Fruit fly (Drosophila melanogaster) whole organism, embryonic: ENCODE measurements around the gene Alg11.

Experiments
- Asciz ChIP-seq: fragments of 200-800 bp; sonication (Bioruptor generic); optimal IDR thresholded peaks from 2 replicates; lab custom pipeline; 2017; ENCODE audit warnings: missing biosample characterization, mild to moderate bottlenecking, missing genetic modification characterization, missing genetic modification reagents
- Atf3 ChIP-seq: fragments of 200-800 bp; sonication (Bioruptor generic); optimal IDR thresholded peaks from 3 replicates; lab custom pipeline; 2016; ENCODE audit warnings: missing biosample characterization, missing genetic modification characterization
- CG10321 ChIP-seq: fragments of 200-800 bp; sonication (Bioruptor generic); IDR thresholded peaks from 2 replicates; pipeline ENCODE4 v1.3.6; 2022; ENCODE audit warnings: missing biosample characterization, missing genetic modification characterization
- CG10366 ChIP-seq: fragments of 200-800 bp; sonication (Bioruptor generic); IDR thresholded peaks from 2 replicates; pipeline ENCODE4 v1.3.6; 2022; ENCODE audit warnings: missing biosample characterization, missing genetic modification characterization
- CG10431 ChIP-seq: fragments of 200-800 bp; sonication (Bioruptor generic); optimal IDR thresholded peaks from 3 replicates; lab custom pipeline; 2018; ENCODE audit warnings: missing biosample characterization, mild to moderate bottlenecking, missing genetic modification characterization
- CG12155 ChIP-seq: fragments of 200-800 bp; sonication (Bioruptor generic); optimal IDR thresholded peaks from 3 replicates; lab custom pipeline; 2016; ENCODE audit warnings: missing biosample characterization, missing genetic modification characterization
- CG13894 ChIP-seq: fragments of 200-800 bp; sonication (Bioruptor generic); optimal IDR thresholded peaks from 3 replicates; lab custom pipeline; 2018; ENCODE audit warnings: missing biosample characterization, mild to moderate bottlenecking, missing genetic modification characterization, moderate library complexity
- CG15073 ChIP-seq: fragments of 200-800 bp; sonication (Bioruptor generic); optimal IDR thresholded peaks from 2 replicates; lab custom pipeline; 2016; ENCODE audit warnings: missing biosample characterization, missing genetic modification characterization
- CG2129 ChIP-seq: fragments of 200-800 bp; sonication (Bioruptor generic); IDR thresholded peaks from 2 replicates; pipeline ENCODE4 v1.3.6; 2022; ENCODE audit warnings: missing biosample characterization, missing genetic modification characterization; ENCODE audit not compliant: partially characterized antibody
- CG2199 ChIP-seq: fragments of 200-800 bp; sonication (Bioruptor generic); IDR thresholded peaks from 3 replicates; pipeline ENCODE4 v1.3.6; 2022; ENCODE audit warnings: missing biosample characterization, missing genetic modification characterization
- CG2712 ChIP-seq: fragments of 200-800 bp; optimal IDR thresholded peaks from 3 replicates; lab custom pipeline; 2019; ENCODE audit warnings: missing biosample characterization, mild to moderate bottlenecking, missing genetic modification characterization, moderate library complexity
- CG3163 ChIP-seq: fragments of 200-800 bp; sonication (Bioruptor generic); optimal IDR thresholded peaks from 3 replicates; lab custom pipeline; 2016; ENCODE audit warnings: missing biosample characterization, missing genetic modification characterization
- CG4820 ChIP-seq: fragments of 200-800 bp; sonication (Bioruptor generic); optimal IDR thresholded peaks from 3 replicates; lab custom pipeline; 2016; ENCODE audit warnings: missing biosample characterization, missing genetic modification characterization
- CG8281 ChIP-seq: fragments of 200-800 bp; sonication (Bioruptor generic); optimal IDR thresholded peaks from 2 replicates; lab custom pipeline; 2018; ENCODE audit warnings: missing biosample characterization, mild to moderate bottlenecking, missing genetic modification characterization, moderate library complexity
- CG8765 ChIP-seq: fragments of 200-800 bp; sonication (Bioruptor generic); IDR thresholded peaks from 2 replicates; pipeline ENCODE4 v1.3.6; 2022; ENCODE audit warnings: missing biosample characterization, missing genetic modification characterization
- CG8944 ChIP-seq: fragments of 200-800 bp; sonication (Bioruptor generic); optimal IDR thresholded peaks from 3 replicates; lab custom pipeline; 2016; ENCODE audit warnings: missing biosample characterization, missing genetic modification characterization
- CG9437 ChIP-seq: fragments of 200-800 bp; sonication (Bioruptor generic); optimal IDR thresholded peaks from 2 replicates; lab custom pipeline; 2018; ENCODE audit warnings: missing biosample characterization, mild to moderate bottlenecking, missing genetic modification characterization
- CG9797 ChIP-seq: fragments of 200-800 bp; sonication (Bioruptor generic); optimal IDR thresholded peaks from 3 replicates; lab custom pipeline; 2018; ENCODE audit warnings: missing biosample characterization, mild to moderate bottlenecking, missing genetic modification characterization
- CkIIα-i1 ChIP-seq: fragments of 200-800 bp; sonication (Bioruptor generic); IDR thresholded peaks from 2 replicates; pipeline ENCODE4 v1.3.6; 2022; ENCODE audit warnings: missing biosample characterization, missing genetic modification characterization
- Doc3 ChIP-seq: fragments of 200-800 bp; sonication (Bioruptor generic); IDR thresholded peaks from 3 replicates; pipeline ENCODE4 v1.3.6; 2022; ENCODE audit warnings: missing biosample characterization, missing genetic modification characterization; ENCODE audit not compliant: partially characterized antibody
- Dp ChIP-seq: fragments of 200-800 bp; sonication (Bioruptor generic); optimal IDR thresholded peaks from 2 replicates; lab custom pipeline; 2018; ENCODE audit warnings: missing biosample characterization, mild to moderate bottlenecking, missing genetic modification characterization, moderate library complexity
- Ets97D ChIP-seq: fragments of 200-800 bp; sonication (Bioruptor generic); optimal IDR thresholded peaks from 3 replicates; lab custom pipeline; 2016; ENCODE audit warnings: missing biosample characterization, missing genetic modification characterization
- Hand ChIP-seq: fragments of 200-800 bp; sonication (Bioruptor generic); optimal IDR thresholded peaks from 2 replicates; lab custom pipeline; 2017; ENCODE audit warnings: mild to moderate bottlenecking, missing biosample characterization, missing genetic modification reagents, missing genetic modification characterization
- Hey ChIP-seq: fragments of 200-800 bp; sonication (Bioruptor generic); optimal IDR thresholded peaks from 3 replicates; lab custom pipeline; 2018; ENCODE audit warnings: missing biosample characterization, mild to moderate bottlenecking, missing genetic modification characterization
- Nf-YA ChIP-seq: fragments of 200-800 bp; sonication (Bioruptor generic); IDR thresholded peaks from 2 replicates; pipeline ENCODE4 v1.3.6; 2022; ENCODE audit warnings: missing biosample characterization, missing genetic modification characterization
- NfI ChIP-seq: fragments of 200-800 bp; sonication (Bioruptor generic); optimal IDR thresholded peaks from 3 replicates; lab custom pipeline; 2018; ENCODE audit warnings: missing biosample characterization, mild to moderate bottlenecking, missing genetic modification characterization, moderate library complexity
- Stat92E ChIP-seq, 3 experiments: fragments of >200 bp in 2 of 3; fragments of 200-800 bp in 1 of 3; sonication (Bioruptor generic) in 1 of 3; optimal IDR thresholded peaks; 2 replicates each; lab custom pipeline; 2017 to 2019; ENCODE audit warnings: missing biosample characterization in 3 of 3, missing genetic modification characterization in 3 of 3, mild to moderate bottlenecking in 1 of 3, moderate library complexity in 1 of 3
- Xbp1 ChIP-seq: fragments of 200-800 bp; sonication (Bioruptor generic); optimal IDR thresholded peaks from 3 replicates; lab custom pipeline; 2016; ENCODE audit warnings: missing biosample characterization, mild to moderate bottlenecking, missing genetic modification characterization
- ara ChIP-seq: fragments of 200-800 bp; sonication (Bioruptor generic); IDR thresholded peaks from 2 replicates; pipeline ENCODE4 v1.3.6; 2022; ENCODE audit warnings: missing biosample characterization, missing genetic modification characterization
- bbx ChIP-seq: fragments of 200-800 bp; sonication (Bioruptor generic); IDR thresholded peaks from 2 replicates; pipeline ENCODE4 v1.3.6; 2022; ENCODE audit warnings: missing biosample characterization, missing genetic modification characterization; ENCODE audit not compliant: partially characterized antibody
- chinmo ChIP-seq: fragments of 200-800 bp; sonication (Bioruptor generic); IDR thresholded peaks from 4 replicates; pipeline ENCODE4 v1.3.6; 2022; ENCODE audit warnings: missing biosample characterization, missing genetic modification characterization; ENCODE audit not compliant: partially characterized antibody
- danr ChIP-seq: fragments of 200-800 bp; sonication (Bioruptor generic); IDR thresholded peaks from 2 replicates; pipeline ENCODE4 v1.3.6; 2022; ENCODE audit warnings: missing biosample characterization, missing genetic modification characterization
- dm ChIP-seq: fragments of 200-800 bp; sonication (Bioruptor generic); optimal IDR thresholded peaks from 3 replicates; lab custom pipeline; 2016; ENCODE audit warnings: missing biosample characterization, missing genetic modification characterization
- dmrt11E ChIP-seq: fragments of 200-800 bp; sonication (Bioruptor generic); optimal IDR thresholded peaks from 3 replicates; lab custom pipeline; 2018; ENCODE audit warnings: missing biosample characterization, mild to moderate bottlenecking, missing genetic modification characterization, moderate library complexity
- jing ChIP-seq: fragments of 200-800 bp; sonication (Bioruptor generic); optimal IDR thresholded peaks from 2 replicates; lab custom pipeline; 2018; ENCODE audit warnings: missing biosample characterization, mild to moderate bottlenecking, missing genetic modification characterization
- maf-S ChIP-seq: fragments of 200-800 bp; sonication (Bioruptor generic); optimal IDR thresholded peaks from 2 replicates; lab custom pipeline; 2016; ENCODE audit warnings: missing biosample characterization, missing genetic modification characterization
- nom ChIP-seq: fragments of 200-800 bp; sonication (Bioruptor generic); optimal IDR thresholded peaks from 2 replicates; lab custom pipeline; 2017; ENCODE audit warnings: missing biosample characterization, missing genetic modification characterization, mild to moderate bottlenecking, moderate library complexity, missing genetic modification reagents
- onecut ChIP-seq: fragments of 200-800 bp; sonication (Bioruptor generic); IDR thresholded peaks from 2 replicates; pipeline ENCODE4 v1.3.6; 2022; ENCODE audit warnings: missing biosample characterization, missing genetic modification characterization
- otp ChIP-seq: fragments of 200-800 bp; sonication (Bioruptor generic); IDR thresholded peaks from 3 replicates; pipeline ENCODE4, ENCODE4 v1.3.6; 2022; ENCODE audit warnings: missing biosample characterization, missing genetic modification characterization
- ro ChIP-seq: fragments of 200-800 bp; sonication (Bioruptor generic); IDR thresholded peaks from 2 replicates; pipeline ENCODE4 v1.3.6; 2022; ENCODE audit warnings: missing biosample characterization, missing genetic modification characterization
- run ChIP-seq: fragments of 200-800 bp; sonication (Bioruptor generic); optimal IDR thresholded peaks from 3 replicates; lab custom pipeline; 2018; ENCODE audit warnings: missing biosample characterization, mild to moderate bottlenecking, missing genetic modification characterization
- sc ChIP-seq, 3 experiments: fragments of >200 bp in 2 of 3; fragments of 200-800 bp in 1 of 3; sonication (Bioruptor generic) in 1 of 3; optimal IDR thresholded peaks; 2 replicates in 2 of 3; 3 replicates in 1 of 3; lab custom pipeline; 2017; ENCODE audit warnings: mild to moderate bottlenecking in 1 of 3, missing biosample characterization in 1 of 3, missing genetic modification characterization in 1 of 3, missing genetic modification reagents in 1 of 3
- sens-2 ChIP-seq: fragments of 200-800 bp; sonication (Bioruptor generic); IDR thresholded peaks from 2 replicates; pipeline ENCODE4 v1.3.6; 2022; ENCODE audit warnings: missing biosample characterization, missing genetic modification characterization
- sim ChIP-seq: fragments of 200-800 bp; sonication (Bioruptor generic); IDR thresholded peaks from 2 replicates; pipeline ENCODE4 v1.3.6; 2022; ENCODE audit warnings: missing biosample characterization, missing genetic modification characterization
- sisA ChIP-seq: fragments of 200-800 bp; sonication (Bioruptor generic); IDR thresholded peaks from 2 replicates; pipeline ENCODE4 v1.3.6; 2022; ENCODE audit warnings: missing biosample characterization, missing genetic modification characterization
- sna ChIP-seq: fragments of 200-800 bp; sonication (Bioruptor generic); IDR thresholded peaks from 2 replicates; pipeline ENCODE4 v1.3.6; 2022; ENCODE audit warnings: missing biosample characterization, missing genetic modification characterization; ENCODE audit not compliant: partially characterized antibody
- stwl ChIP-seq: fragments of 200-800 bp; sonication (Bioruptor generic); optimal IDR thresholded peaks from 3 replicates; lab custom pipeline; 2018; ENCODE audit warnings: missing biosample characterization, mild to moderate bottlenecking, missing genetic modification characterization, moderate library complexity
- tup ChIP-seq: fragments of 200-800 bp; sonication (Bioruptor generic); optimal IDR thresholded peaks from 2 replicates; lab custom pipeline; 2016; ENCODE audit warnings: missing biosample characterization, mild to moderate bottlenecking, missing genetic modification characterization, moderate library complexity
- zfh1 ChIP-seq: fragments of 200-800 bp; sonication (Bioruptor generic); IDR thresholded peaks from 3 replicates; pipeline ENCODE4 v1.3.6; 2022; ENCODE audit warnings: missing biosample characterization, missing genetic modification characterization

The Alg11 gene

dm6 chr3L:21626036-21626614 lies 519 bp downstream of the Alg11 start (continued):
- TF ChIP-seq danr (GFP tag; lab: Robert Waterston, UW) (no peak), Hand (no peak), CG9437 (no peak), CG2712 (tag; lab: Kevin White, UChicago) (no peak), CG8944 (GFP tag; lab: Kevin White, UChicago) (no peak), CG2199 (no peak), Atf3 (no peak), CG3163 (GFP tag; lab: Kevin White, UChicago) (no peak), CG2129 (GFP tag; lab: Robert Waterston, UW) (peak; percentile 46; the same call in 1 of the 2 replicates), CkIIα-i1 (GFP tag; lab: Robert Waterston, UW) (no peak), sisA (GFP tag; lab: Robert Waterston, UW) (no peak), ro (GFP tag; lab: Robert Waterston, UW) (no peak), Asciz (GFP tag; lab: Kevin White, UChicago) (no peak), stwl (peak; percentile 88), Doc3 (GFP tag; lab: Robert Waterston, UW) (peak; percentile 59; the same call in 2 of the 3 replicates), Stat92E (GFP tag; optimal IDR thresholded peaks at IDR 0.05; lab: Kevin White, UChicago) (no peak), Nf-YA (no peak), nom (GFP tag; lab: Kevin White, UChicago) (no peak), zfh1 (no peak), dmrt11E (tag; lab: Kevin White, UChicago) (no peak), tup (GFP tag; lab: Kevin White, UChicago) (no peak), maf-S (GFP tag; lab: Kevin White, UChicago) (no peak), CG10321 (GFP tag; lab: Robert Waterston, UW) (no peak), Xbp1 (GFP tag; lab: Kevin White, UChicago) (no peak), jing (GFP tag; lab: Kevin White, UChicago) (no peak), ara (GFP tag; lab: Robert Waterston, UW) (no peak), Dp (GFP tag; lab: Kevin White, UChicago) (peak; percentile 33), onecut (GFP tag; lab: Robert Waterston, UW) (peak; percentile 52; the same call in 1 of the 2 replicates), Ets97D (GFP tag; lab: Kevin White, UChicago) (peak; percentile 19), CG8765 (GFP tag; lab: Robert Waterston, UW) (no peak), CG4820 (no peak), CG12155 (GFP tag; lab: Kevin White, UChicago) (no peak), CG10431 (GFP tag; lab: Kevin White, UChicago) (no peak), sens-2 (GFP tag; lab: Robert Waterston, UW) (no peak), bbx (GFP tag; lab: Robert Waterston, UW) (peak; percentile 71; the same call in 1 of the 2 replicates), chinmo (GFP tag; lab: Robert Waterston, UW) (peak; percentile 78; the same call in 2 of the 4 replicates), CG8281 (peak; percentile 94), sim (GFP tag; lab: Robert Waterston, UW) (no peak), NfI (GFP tag; lab: Kevin White, UChicago) (no peak), otp (GFP tag; lab: Robert Waterston, UW) (no peak), CG13894 (tag; lab: Kevin White, UChicago) (no peak), sc (optimal IDR thresholded peaks at IDR 0.05; lab: Kevin White, UChicago) (no peak), sc (GFP tag; optimal IDR thresholded peaks at IDR 0.05; lab: Kevin White, UChicago) (no peak), CG9797 (GFP tag; lab: Kevin White, UChicago) (peak; percentile 2), Hey (tag; lab: Kevin White, UChicago) (no peak), CG10366 (GFP tag; lab: Robert Waterston, UW) (no peak), run (no peak), CG15073 (no peak), dm (GFP tag; lab: Kevin White, UChicago) (peak; percentile 5), sna (no peak; the same call in 1 of the 2 replicates)
